Fruit fly (Drosophila melanogaster) whole organism, pupa: Measurements from ENCODE around the gene PsGEF.
A peak's percentile ranks its signal among the peaks of the same experiment; 100 is the strongest.

Experiments used
- CG10348 ChIP-seq: fragments of 200-800 bp; sonication (Bioruptor generic); IDR thresholded peaks from 2 replicates; pipeline ENCODE4 v1.3.6; 2022; ENCODE audit warnings: missing biosample characterization, missing genetic modification characterization
- CG12605 ChIP-seq: fragments of 200-800 bp; sonication (Bioruptor generic); IDR thresholded peaks from 2 replicates; pipeline ENCODE4 v1.3.6; 2022; ENCODE audit warnings: missing biosample characterization, missing genetic modification characterization
- CG13204 ChIP-seq: fragments of 200-800 bp; sonication (Bioruptor generic); optimal IDR thresholded peaks from 2 replicates; lab custom pipeline; 2018; ENCODE audit warnings: missing biosample characterization, mild to moderate bottlenecking, missing genetic modification characterization, moderate library complexity
- CG14655 ChIP-seq: fragments of 200-800 bp; sonication (Bioruptor generic); optimal IDR thresholded peaks from 3 replicates; lab custom pipeline; 2017; ENCODE audit warnings: mild to moderate bottlenecking, missing biosample characterization, missing genetic modification reagents, missing genetic modification characterization
- CG15710 ChIP-seq: fragments of 200-800 bp; sonication (Bioruptor generic); optimal IDR thresholded peaks from 2 replicates; lab custom pipeline; 2018; ENCODE audit warnings: missing biosample characterization, mild to moderate bottlenecking, missing genetic modification characterization, moderate library complexity
- CG17806 ChIP-seq: fragments of 200-800 bp; sonication (Bioruptor generic); optimal IDR thresholded peaks from 2 replicates; lab custom pipeline; 2018; ENCODE audit warnings: missing biosample characterization, mild to moderate bottlenecking, missing genetic modification characterization, moderate library complexity
- CG32121 ChIP-seq: fragments of 200-800 bp; sonication (Bioruptor generic); IDR thresholded peaks from 2 replicates; pipeline ENCODE4 v1.3.6; 2022; ENCODE audit warnings: missing biosample characterization, missing genetic modification characterization
- CG34367 ChIP-seq: fragments of 200-800 bp; sonication (Bioruptor generic); optimal IDR thresholded peaks from 2 replicates; lab custom pipeline; 2018; ENCODE audit warnings: missing biosample characterization, mild to moderate bottlenecking, missing genetic modification characterization
- CG4496 ChIP-seq: fragments of 200-800 bp; sonication (Bioruptor generic); IDR thresholded peaks from 3 replicates; pipeline ENCODE4 v1.3.6; 2022; ENCODE audit warnings: missing biosample characterization, missing genetic modification characterization
- CG8159 ChIP-seq: fragments of 200-800 bp; sonication (Bioruptor generic); optimal IDR thresholded peaks from 3 replicates; lab custom pipeline; 2018; ENCODE audit warnings: missing biosample characterization, mild to moderate bottlenecking, missing genetic modification characterization, moderate library complexity
- CG8301 ChIP-seq: fragments of 200-800 bp; sonication (Bioruptor generic); optimal IDR thresholded peaks from 2 replicates; lab custom pipeline; 2018; ENCODE audit warnings: missing biosample characterization, mild to moderate bottlenecking, missing genetic modification characterization
- CG9948 ChIP-seq: fragments of 200-800 bp; sonication (Bioruptor generic); optimal IDR thresholded peaks from 2 replicates; lab custom pipeline; 2018; ENCODE audit warnings: missing biosample characterization, mild to moderate bottlenecking, missing genetic modification characterization, moderate library complexity
- D1 ChIP-seq: fragments of 200-800 bp; sonication (Bioruptor generic); optimal IDR thresholded peaks from 2 replicates; lab custom pipeline; 2018; ENCODE audit warnings: missing biosample characterization, mild to moderate bottlenecking, missing genetic modification characterization, moderate library complexity
- EcR ChIP-seq: fragments of 200-800 bp; sonication (Bioruptor generic); optimal IDR thresholded peaks from 3 replicates; lab custom pipeline; 2019; ENCODE audit warnings: missing biosample characterization, missing genetic modification characterization, mild to moderate bottlenecking, moderate library complexity, missing genetic modification reagents
- Ets98B ChIP-seq: fragments of 200-800 bp; sonication (Bioruptor generic); IDR thresholded peaks from 2 replicates; pipeline ENCODE4 v1.3.6; 2022; ENCODE audit warnings: missing biosample characterization, missing genetic modification characterization
- Pif1A ChIP-seq: fragments of 200-800 bp; sonication (Bioruptor generic); optimal IDR thresholded peaks from 3 replicates; lab custom pipeline; 2016; ENCODE audit warnings: missing biosample characterization, missing genetic modification characterization
- Pif1B ChIP-seq: fragments of 200-800 bp; sonication (Bioruptor generic); optimal IDR thresholded peaks from 3 replicates; lab custom pipeline; 2016; ENCODE audit warnings: missing biosample characterization, missing genetic modification characterization
- Snoo ChIP-seq: fragments of 200-800 bp; sonication (Bioruptor generic); optimal IDR thresholded peaks from 3 replicates; lab custom pipeline; 2017; ENCODE audit warnings: missing biosample characterization, mild to moderate bottlenecking, missing genetic modification characterization, inconsistent platforms
- fd96Ca ChIP-seq: fragments of 200-800 bp; sonication (Bioruptor generic); IDR thresholded peaks from 3 replicates; pipeline ENCODE4 v1.3.6; 2022; ENCODE audit warnings: missing biosample characterization, missing genetic modification characterization
- gl ChIP-seq: fragments of 200-800 bp; sonication (Bioruptor generic); optimal IDR thresholded peaks from 2 replicates; lab custom pipeline; 2018; ENCODE audit warnings: missing biosample characterization, mild to moderate bottlenecking, missing genetic modification characterization
- rn ChIP-seq: fragments of 200-800 bp; sonication (Bioruptor generic); IDR thresholded peaks from 2 replicates; pipeline ENCODE4 v1.3.6; 2022; ENCODE audit warnings: missing biosample characterization, missing genetic modification characterization

PsGEF gene

dm6 chrX:2363733-2364132 lies 23.7 kb downstream of the PsGEF start:
- TF ChIP-seq Ets98B (GFP tag; lab: Robert Waterston, UW): no peak
- TF ChIP-seq Pif1B (GFP tag; lab: Kevin White, UChicago): no peak
- no peak for TF ChIP-seq fd96Ca (GFP tag; lab: Robert Waterston, UW)
- no peak for TF ChIP-seq gl (tag; lab: Kevin White, UChicago)
- TF ChIP-seq CG4496: no peak
- no peak for TF ChIP-seq CG34367 (tag; lab: Kevin White, UChicago)
- no peak for TF ChIP-seq rn (GFP tag; lab: Robert Waterston, UW)
- TF ChIP-seq EcR: no peak
- TF ChIP-seq CG12605 (GFP tag; lab: Robert Waterston, UW): no peak
- no peak for TF ChIP-seq Snoo (tag; lab: Kevin White, UChicago)
- TF ChIP-seq CG13204 (GFP tag; lab: Kevin White, UChicago): no peak
- no peak for TF ChIP-seq CG14655 (GFP tag; lab: Kevin White, UChicago)

- TF ChIP-seq Pif1A (no peak), fd96Ca (GFP tag; lab: Robert Waterston, UW) (no peak), CG12605 (GFP tag; lab: Robert Waterston, UW) (no peak), gl (tag; lab: Kevin White, UChicago) (no peak)
These were observed 25.1 kb downstream of the PsGEF start for dm6 chrX:2362414-2362813.

- TF ChIP-seq CG15710 (tag; lab: Kevin White, UChicago) (no peak), CG14655 (GFP tag; lab: Kevin White, UChicago) (no peak), D1 (tag; lab: Kevin White, UChicago) (no peak), CG8301 (tag; lab: Kevin White, UChicago) (no peak), Snoo (tag; lab: Kevin White, UChicago) (peak; percentile 27), CG4496 (no peak), CG8159 (tag; lab: Kevin White, UChicago) (no peak), CG34367 (tag; lab: Kevin White, UChicago) (no peak), rn (GFP tag; lab: Robert Waterston, UW) (no peak)
These were observed 26.5 kb downstream of the PsGEF start for dm6 chrX:2360992-2361391.

dm6 chrX:2359845-2360244 lies 27.6 kb downstream of the PsGEF start:
- TF ChIP-seq CG32121 (GFP tag; lab: Robert Waterston, UW) (peak; percentile 96), Ets98B (GFP tag; lab: Robert Waterston, UW) (peak; percentile 96), fd96Ca (GFP tag; lab: Robert Waterston, UW) (peak; percentile 98), Pif1B (GFP tag; lab: Kevin White, UChicago) (peak; percentile 94), CG14655 (GFP tag; lab: Kevin White, UChicago) (peak; percentile 96), rn (GFP tag; lab: Robert Waterston, UW) (peak; percentile 92), CG12605 (GFP tag; lab: Robert Waterston, UW) (peak; percentile 93), CG8159 (tag; lab: Kevin White, UChicago) (peak; percentile 91), D1 (tag; lab: Kevin White, UChicago) (peak; percentile 54), CG8301 (tag; lab: Kevin White, UChicago) (peak; percentile 95), gl (tag; lab: Kevin White, UChicago) (peak; percentile 87), CG13204 (GFP tag; lab: Kevin White, UChicago) (peak; percentile 88), CG34367 (tag; lab: Kevin White, UChicago) (peak; percentile 92), EcR (no peak), CG9948 (peak; percentile 89), Snoo (tag; lab: Kevin White, UChicago) (peak; percentile 84), CG4496 (peak; percentile 97), CG10348 (GFP tag; lab: Robert Waterston, UW) (peak; percentile 81), Pif1A (peak; percentile 94), CG17806 (tag; lab: Kevin White, UChicago) (peak; percentile 90), CG15710 (tag; lab: Kevin White, UChicago) (peak; percentile 93)

- no peak for TF ChIP-seq CG17806 (tag; lab: Kevin White, UChicago)
- TF ChIP-seq CG4496: peak; percentile 79
- no peak for TF ChIP-seq D1 (tag; lab: Kevin White, UChicago)
- TF ChIP-seq Pif1B (GFP tag; lab: Kevin White, UChicago): peak; percentile 67
- no peak for TF ChIP-seq CG34367 (tag; lab: Kevin White, UChicago)
- TF ChIP-seq fd96Ca (GFP tag; lab: Robert Waterston, UW): peak; percentile 84
- TF ChIP-seq gl (tag; lab: Kevin White, UChicago): no peak
- peak; percentile 66 for TF ChIP-seq Pif1A
- peak; percentile 37; the same call in 1 of the 2 replicates for TF ChIP-seq CG32121 (GFP tag; lab: Robert Waterston, UW)
- TF ChIP-seq EcR: no peak
- TF ChIP-seq Snoo (tag; lab: Kevin White, UChicago): no peak
- TF ChIP-seq CG10348 (GFP tag; lab: Robert Waterston, UW): no peak
- peak; percentile 0 for TF ChIP-seq CG13204 (GFP tag; lab: Kevin White, UChicago)
- no peak for TF ChIP-seq CG8159 (tag; lab: Kevin White, UChicago)
- peak; percentile 39 for TF ChIP-seq CG9948
- no peak for TF ChIP-seq rn (GFP tag; lab: Robert Waterston, UW)
- peak; percentile 46; the same call in 1 of the 2 replicates for TF ChIP-seq CG12605 (GFP tag; lab: Robert Waterston, UW)
- peak; percentile 64 for TF ChIP-seq Ets98B (GFP tag; lab: Robert Waterston, UW)
- TF ChIP-seq CG8301 (tag; lab: Kevin White, UChicago): no peak
- TF ChIP-seq CG14655 (GFP tag; lab: Kevin White, UChicago): no peak
- TF ChIP-seq CG15710 (tag; lab: Kevin White, UChicago): peak; percentile 71
These were observed 29.3 kb downstream of the PsGEF start for dm6 chrX:2358195-2358594.

- TF ChIP-seq CG13204 (GFP tag; lab: Kevin White, UChicago): no peak
- peak; percentile 42 for TF ChIP-seq CG8301 (tag; lab: Kevin White, UChicago)
- TF ChIP-seq Pif1A: peak; percentile 47
- no peak for TF ChIP-seq Snoo (tag; lab: Kevin White, UChicago)
- peak; percentile 35 for TF ChIP-seq CG8159 (tag; lab: Kevin White, UChicago)
- TF ChIP-seq D1 (tag; lab: Kevin White, UChicago): no peak
- TF ChIP-seq rn (GFP tag; lab: Robert Waterston, UW): peak; percentile 56
- no peak for TF ChIP-seq CG9948
- TF ChIP-seq CG34367 (tag; lab: Kevin White, UChicago): peak; percentile 7
- TF ChIP-seq CG12605 (GFP tag; lab: Robert Waterston, UW): peak; percentile 31; the same call in 1 of the 2 replicates
- TF ChIP-seq CG17806 (tag; lab: Kevin White, UChicago): peak; percentile 42
- TF ChIP-seq EcR: no peak
- peak; percentile 18 for TF ChIP-seq CG15710 (tag; lab: Kevin White, UChicago)
- peak; percentile 74 for TF ChIP-seq Ets98B (GFP tag; lab: Robert Waterston, UW)
- peak; percentile 10 for TF ChIP-seq Pif1B (GFP tag; lab: Kevin White, UChicago)
- TF ChIP-seq CG10348 (GFP tag; lab: Robert Waterston, UW): no peak
- peak; percentile 55; the same call in 1 of the 2 replicates for TF ChIP-seq CG32121 (GFP tag; lab: Robert Waterston, UW)
- TF ChIP-seq CG4496: peak; percentile 78
- TF ChIP-seq CG14655 (GFP tag; lab: Kevin White, UChicago): peak; percentile 52
- no peak for TF ChIP-seq gl (tag; lab: Kevin White, UChicago)
- TF ChIP-seq fd96Ca (GFP tag; lab: Robert Waterston, UW): peak; percentile 83
These were observed 31.0 kb downstream of the PsGEF start for dm6 chrX:2356441-2356840.
